Worm (Caenorhabditis elegans): Measurements from ENCODE around the gene polh-1.
"Not testable (repeated sequence)": the region's sequence is repeated elsewhere in the genome, so short reads cannot be mapped to it uniquely, and the experiment has no call there.

ce11 chrIII:1965580-1965979 lies 15.5 kb upstream of the polh-1 start:
- TF ChIP-seq ztf-29 (GFP tag; IDR thresholded peaks at IDR 0.05); ref-1 (GFP tag; conservative IDR thresholded peaks at IDR 0.05); flt-1 (GFP tag; IDR thresholded peaks at IDR 0.05); klf-2 (GFP tag; conservative IDR thresholded peaks at IDR 0.05); tab-1 (GFP tag; IDR thresholded peaks at IDR 0.05); med-1 (GFP tag; optimal IDR thresholded peaks at IDR 0.05; ENCODE audit: insufficient read depth): not testable (repeated sequence)
- peak; percentile 81 for TF ChIP-seq T22C8.4 (GFP tag; IDR thresholded peaks at IDR 0.05)

All from whole organism, midembryonic.